Fruit fly (Drosophila melanogaster): ENCODE results near the gene Eip74EF.

DNA sequence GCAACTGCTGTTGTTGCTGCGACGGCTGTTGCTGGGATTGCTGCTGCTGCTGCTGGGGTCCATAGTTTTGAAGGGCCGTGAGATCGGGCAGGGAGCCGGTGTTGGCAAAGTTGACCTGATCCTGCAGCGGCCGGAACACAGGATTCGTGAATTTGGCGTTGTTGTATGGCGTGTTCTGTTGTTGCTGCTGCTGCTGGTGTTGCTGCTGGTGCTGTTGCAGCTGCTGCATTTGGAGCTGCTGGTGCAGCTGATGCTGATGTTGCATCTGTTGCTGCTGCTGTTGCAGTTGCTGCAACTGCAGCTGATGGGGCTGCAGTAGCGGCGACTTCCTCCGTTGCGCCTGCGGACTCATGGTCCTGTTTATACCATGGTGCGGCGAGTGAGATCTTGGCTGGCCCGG is 44.5 kb upstream of the Eip74EF start:
- no peak for TF ChIP-seq CG14441 (GFP tag; IDR thresholded peaks at IDR 0.05)
- TF ChIP-seq CG1603 (tag; optimal IDR thresholded peaks at IDR 0.05), result no peak
- TF ChIP-seq CHES-1-like (GFP tag; optimal IDR thresholded peaks at IDR 0.05), result no peak
- TF ChIP-seq nerfin-1 (tag; optimal IDR thresholded peaks at IDR 0.05), result no peak
- no peak for TF ChIP-seq fd96Cb (tag; optimal IDR thresholded peaks at IDR 0.05)
- TF ChIP-seq org-1 (GFP tag; optimal IDR thresholded peaks at IDR 0.05), result no peak
